Worm (Caenorhabditis elegans) whole organism, L3 larva: Measurements from ENCODE around the gene K09E9.1.

Experiments
- R02D3.7 ChIP-seq: fragments of 150-350 bp; optimal IDR thresholded peaks from 2 replicates; lab custom pipeline; 2014; ENCODE audit warnings: missing biosample characterization, missing genetic modification characterization
- egl-27 ChIP-seq: sonication (generic microtip); optimal IDR thresholded peaks from 4 replicates; lab custom pipeline; 2017; ENCODE audit warnings: missing biosample characterization, missing genetic modification reagents, missing genetic modification characterization
- elt-2 ChIP-seq: sonication (generic microtip); optimal IDR thresholded peaks from 2 replicates; lab custom pipeline; 2016; ENCODE audit warnings: missing genetic modification reagents, mild to moderate bottlenecking, missing genetic modification characterization, missing compliant biosample characterization
- fkh-2 ChIP-seq: fragments of 150-350 bp; optimal IDR thresholded peaks from 2 replicates; lab custom pipeline; 2014; ENCODE audit warnings: missing biosample characterization, missing genetic modification reagents, missing genetic modification characterization
- jun-1 ChIP-seq: fragments of 150-350 bp; optimal IDR thresholded peaks from 2 replicates; lab custom pipeline; 2014; ENCODE audit warnings: missing biosample characterization, missing genetic modification reagents, missing genetic modification characterization
- mdl-1 ChIP-seq: fragments of 150-350 bp; optimal IDR thresholded peaks from 2 replicates; lab custom pipeline; 2014; ENCODE audit warnings: missing biosample characterization, missing genetic modification characterization
- nfya-1 ChIP-seq: sonication (generic microtip); optimal IDR thresholded peaks from 2 replicates; lab custom pipeline; 2017; ENCODE audit warnings: missing genetic modification characterization, mild to moderate bottlenecking, missing compliant biosample characterization, antibody characterized with exemption, moderate library complexity; ENCODE audit not compliant: insufficient read depth
- nhr-12 ChIP-seq: fragments of 150-350 bp; optimal IDR thresholded peaks from 2 replicates; lab custom pipeline; 2014; ENCODE audit warnings: missing biosample characterization, missing genetic modification characterization
- nhr-76 ChIP-seq: fragments of 150-350 bp; sonication (generic microtip); optimal IDR thresholded peaks from 5 replicates; lab custom pipeline; 2014; ENCODE audit warnings: missing biosample characterization, missing genetic modification characterization
- pha-4 ChIP-seq: fragments of 150-350 bp; optimal IDR thresholded peaks from 2 replicates; lab custom pipeline; 2014; ENCODE audit warnings: missing biosample characterization, missing genetic modification reagents, missing genetic modification characterization
- tbx-2 ChIP-seq: sonication (generic microtip); optimal IDR thresholded peaks from 2 replicates; lab custom pipeline; 2016; ENCODE audit warnings: mild to moderate bottlenecking, missing genetic modification characterization, missing compliant biosample characterization
- unc-62 ChIP-seq: fragments of 150-350 bp; sonication (generic microtip); optimal IDR thresholded peaks from 4 replicates; lab custom pipeline; 2014; ENCODE audit warnings: missing biosample characterization, missing genetic modification reagents, missing genetic modification characterization
- zag-1 ChIP-seq: fragments of 150-350 bp; optimal IDR thresholded peaks from 2 replicates; lab custom pipeline; 2014; ENCODE audit warnings: missing biosample characterization, missing genetic modification characterization
- ztf-11 ChIP-seq: fragments of 150-350 bp; optimal IDR thresholded peaks from 2 replicates; lab custom pipeline; 2014; ENCODE audit warnings: missing biosample characterization, missing genetic modification characterization

DNA sequence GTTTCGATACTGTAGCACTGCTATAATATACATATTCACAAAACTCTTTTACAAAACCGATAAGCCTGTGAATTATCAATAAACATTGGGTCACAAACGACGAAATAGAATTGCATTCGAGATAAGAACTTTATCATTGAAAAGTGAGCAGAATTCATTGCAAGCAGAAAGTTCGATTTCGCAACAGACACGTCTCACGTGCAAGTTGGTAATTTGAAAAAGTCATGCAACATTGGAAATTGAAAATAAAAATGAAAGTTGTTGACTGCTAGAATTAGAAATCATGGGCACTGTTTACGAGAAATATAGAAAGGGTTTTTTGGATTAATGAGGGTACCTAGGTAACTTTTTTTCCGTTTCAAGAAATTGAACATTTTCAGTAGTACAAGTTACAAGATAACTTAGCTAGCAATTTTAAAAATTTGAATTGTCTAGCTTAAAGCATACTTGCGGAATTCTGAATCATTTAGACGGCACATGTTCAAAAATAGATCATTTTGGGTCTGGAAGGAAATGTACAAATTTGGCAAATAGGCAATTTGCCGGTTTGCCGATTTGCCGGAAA is 9.7 kb upstream of the K09E9.1 start:
- TF ChIP-seq R02D3.7 (tag; lab: Kevin White, UChicago) (no peak), pha-4 (tag; lab: Kevin White, UChicago) (peak; percentile 91), tbx-2 (tag; lab: Kevin White, UChicago) (no peak), nhr-12 (tag; lab: Kevin White, UChicago) (no peak), nfya-1 (tag; lab: Kevin White, UChicago) (peak; percentile 56), fkh-2 (tag; lab: Kevin White, UChicago) (no peak), elt-2 (tag; lab: Kevin White, UChicago) (peak; percentile 99), jun-1 (tag; lab: Kevin White, UChicago) (peak; percentile 90), ztf-11 (tag; lab: Kevin White, UChicago) (no peak), egl-27 (no peak), mdl-1 (no peak), nhr-76 (tag; lab: Kevin White, UChicago) (no peak), zag-1 (tag; lab: Kevin White, UChicago) (no peak), unc-62 (no peak)
